Worm (Caenorhabditis elegans) whole organism, young adult: ENCODE results near the gene C16D9.9.
A peak's percentile ranks its signal among the peaks of the same experiment; 100 is the strongest.

Source experiments
- B0019.2 ChIP-seq: fragments of 200-800 bp; sonication (Bioruptor generic); conservative IDR thresholded peaks from 2 replicates; pipeline ENCODE4 v1.3.6; 2022; ENCODE audit warnings: missing genetic modification reagents, missing genetic modification characterization, missing compliant biosample characterization
- B0261.1 ChIP-seq: sonication (generic microtip); optimal IDR thresholded peaks from 2 replicates; lab custom pipeline; 2016; ENCODE audit warnings: mild to moderate bottlenecking, missing genetic modification characterization, moderate library complexity, missing compliant biosample characterization
- F49E8.2 ChIP-seq: sonication (generic microtip); optimal IDR thresholded peaks from 3 replicates; lab custom pipeline; 2017; ENCODE audit warnings: missing genetic modification characterization, mild to moderate bottlenecking, missing compliant biosample characterization, antibody characterized with exemption, moderate library complexity; ENCODE audit not compliant: insufficient read depth
- Y53G8AR.9 ChIP-seq: fragments of 200-800 bp; sonication (Bioruptor generic); conservative IDR thresholded peaks from 2 replicates; pipeline ENCODE4 v1.3.6; 2022; ENCODE audit warnings: missing genetic modification reagents, missing genetic modification characterization, missing compliant biosample characterization
- Y79H2A.3 ChIP-seq: fragments of 200-800 bp; sonication (Bioruptor generic); conservative IDR thresholded peaks from 2 replicates; pipeline ENCODE4 v1.3.6; 2022; ENCODE audit warnings: missing genetic modification reagents, missing genetic modification characterization, missing compliant biosample characterization
- ZK185.1 ChIP-seq: sonication (generic microtip); optimal IDR thresholded peaks from 2 replicates; lab custom pipeline; 2016; ENCODE audit warnings: mild to moderate bottlenecking, missing genetic modification characterization, missing compliant biosample characterization; ENCODE audit not compliant: poor library complexity, severe bottlenecking
- attf-3 ChIP-seq: fragments of 200-800 bp; sonication (Bioruptor generic); conservative IDR thresholded peaks from 2 replicates; pipeline ENCODE4 v1.3.6; 2022; ENCODE audit warnings: missing genetic modification reagents, missing genetic modification characterization, missing compliant biosample characterization
- attf-6 ChIP-seq: fragments of 200-800 bp; sonication (Bioruptor generic); IDR thresholded peaks from 2 replicates; pipeline ENCODE4 v1.3.6; 2022; ENCODE audit warnings: missing genetic modification reagents, missing genetic modification characterization, missing compliant biosample characterization
- bed-2 ChIP-seq: fragments of 200-800 bp; sonication (Bioruptor generic); IDR thresholded peaks from 2 replicates; pipeline ENCODE4 v1.3.6; 2022; ENCODE audit warnings: missing genetic modification reagents, missing genetic modification characterization, missing compliant biosample characterization
- cebp-1 ChIP-seq, 2 experiments: fragments of 200-800 bp in 1 of 2; sonication (Bioruptor generic) in 1 of 2; sonication (generic microtip) in 1 of 2; IDR thresholded peaks in 1 of 2; optimal IDR thresholded peaks in 1 of 2; 2 replicates each; pipeline versions ENCODE4 v1.3.6 to Lab custom; 2017 to 2022; ENCODE audit warnings: missing compliant biosample characterization in 2 of 2, missing genetic modification characterization in 2 of 2, mild to moderate bottlenecking in 1 of 2, missing genetic modification reagents in 1 of 2, moderate library complexity in 1 of 2
- ceh-91 ChIP-seq: fragments of 200-800 bp; sonication (Bioruptor generic); IDR thresholded peaks from 2 replicates; pipeline ENCODE4 v1.3.6; 2022; ENCODE audit warnings: missing genetic modification reagents, missing genetic modification characterization, missing compliant biosample characterization
- die-1 ChIP-seq: sonication (generic microtip); optimal IDR thresholded peaks from 2 replicates; lab custom pipeline; 2016; ENCODE audit warnings: missing genotype, mild to moderate bottlenecking, missing genetic modification characterization, missing compliant biosample characterization
- dox-1 ChIP-seq: fragments of 200-800 bp; sonication (Bioruptor generic); IDR thresholded peaks from 2 replicates; pipeline ENCODE4 v1.3.6; 2022; ENCODE audit warnings: missing genetic modification reagents, missing genetic modification characterization, missing compliant biosample characterization
- egl-44 ChIP-seq: fragments of 200-800 bp; sonication (Bioruptor generic); IDR thresholded peaks from 2 replicates; pipeline ENCODE4 v1.3.6; 2022; ENCODE audit warnings: missing genetic modification reagents, missing genetic modification characterization, missing compliant biosample characterization
- fkh-3 ChIP-seq: sonication (generic microtip); optimal IDR thresholded peaks from 2 replicates; lab custom pipeline; 2016; ENCODE audit warnings: mild to moderate bottlenecking, missing genetic modification characterization, missing compliant biosample characterization
- him-1 ChIP-seq: sonication (generic microtip); optimal IDR thresholded peaks from 2 replicates; lab custom pipeline; 2016; ENCODE audit warnings: missing genotype, missing genetic modification reagents, missing genetic modification characterization, missing compliant biosample characterization
- hlh-26 ChIP-seq: fragments of 200-800 bp; sonication (Bioruptor generic); conservative IDR thresholded peaks from 2 replicates; pipeline ENCODE4 v1.3.6; 2022; ENCODE audit warnings: missing genetic modification reagents, missing genetic modification characterization, missing compliant biosample characterization
- hmg-1.2 ChIP-seq: fragments of 200-800 bp; sonication (Bioruptor generic); IDR thresholded peaks from 2 replicates; pipeline ENCODE4 v1.3.6; 2022; ENCODE audit warnings: missing genetic modification reagents, missing genetic modification characterization, missing compliant biosample characterization
- lin-26 ChIP-seq: fragments of 200-800 bp; sonication (Bioruptor generic); IDR thresholded peaks from 2 replicates; pipeline ENCODE4 v1.3.6; 2022; ENCODE audit warnings: missing genetic modification reagents, missing genetic modification characterization, missing compliant biosample characterization
- lir-1 ChIP-seq: fragments of 200-800 bp; sonication (Bioruptor generic); conservative IDR thresholded peaks from 2 replicates; pipeline ENCODE4 v1.3.6; 2022; ENCODE audit warnings: missing genetic modification reagents, missing genetic modification characterization, missing compliant biosample characterization
- lsl-1 ChIP-seq: fragments of 200-800 bp; sonication (Bioruptor generic); optimal IDR thresholded peaks from 2 replicates; lab custom pipeline; 2018; ENCODE audit warnings: mild to moderate bottlenecking, missing genetic modification characterization, moderate library complexity, missing compliant biosample characterization
- madf-10 ChIP-seq: sonication (generic microtip); optimal IDR thresholded peaks from 2 replicates; lab custom pipeline; 2016; ENCODE audit warnings: mild to moderate bottlenecking, missing genetic modification characterization, missing compliant biosample characterization
- madf-6 ChIP-seq: fragments of 200-800 bp; sonication (Bioruptor generic); IDR thresholded peaks from 2 replicates; pipeline ENCODE4 v1.3.6; 2022; ENCODE audit warnings: missing genetic modification reagents, missing genetic modification characterization, missing compliant biosample characterization
- madf-8 ChIP-seq: fragments of 200-800 bp; sonication (Bioruptor generic); conservative IDR thresholded peaks from 2 replicates; pipeline ENCODE4 v1.3.6; 2022; ENCODE audit warnings: missing genetic modification reagents, missing genetic modification characterization, missing compliant biosample characterization
- mcd-1 ChIP-seq: fragments of 200-800 bp; sonication (Bioruptor generic); IDR thresholded peaks from 2 replicates; pipeline ENCODE4 v1.3.6; 2022; ENCODE audit warnings: missing genetic modification reagents, missing genetic modification characterization, missing compliant biosample characterization
- mes-4 ChIP-seq: sonication (generic microtip); optimal IDR thresholded peaks from 2 replicates; lab custom pipeline; 2016; ENCODE audit warnings: missing genotype, missing genetic modification characterization, missing compliant biosample characterization
- nfya-1 ChIP-seq: sonication (generic microtip); optimal IDR thresholded peaks from 2 replicates; lab custom pipeline; 2017; ENCODE audit warnings: antibody characterized with exemption, missing compliant biosample characterization, missing genetic modification characterization, borderline replicate concordance; ENCODE audit not compliant: insufficient read depth
- nfya-2 ChIP-seq: fragments of 200-800 bp; sonication (Bioruptor generic); IDR thresholded peaks from 2 replicates; pipeline ENCODE4 v1.3.6; 2022; ENCODE audit warnings: missing genetic modification reagents, missing genetic modification characterization, missing compliant biosample characterization
- nfyb-1 ChIP-seq: fragments of 200-800 bp; sonication (Bioruptor generic); IDR thresholded peaks from 2 replicates; pipeline ENCODE4 v1.3.6; 2022; ENCODE audit warnings: missing genetic modification reagents, missing genetic modification characterization, missing compliant biosample characterization
- nhr-27 ChIP-seq: fragments of 200-800 bp; sonication (Bioruptor generic); optimal IDR thresholded peaks from 2 replicates; lab custom pipeline; 2018; ENCODE audit warnings: mild to moderate bottlenecking, missing genetic modification characterization, moderate library complexity, missing compliant biosample characterization
- nhr-80 ChIP-seq: sonication (generic microtip); optimal IDR thresholded peaks from 2 replicates; lab custom pipeline; 2016; ENCODE audit warnings: missing genetic modification characterization, missing compliant biosample characterization
- pbrm-1 ChIP-seq: fragments of 200-800 bp; sonication (Bioruptor generic); IDR thresholded peaks from 2 replicates; pipeline ENCODE4 v1.3.6; 2022; ENCODE audit warnings: missing genetic modification reagents, missing genetic modification characterization, missing compliant biosample characterization
- rcor-1 ChIP-seq: fragments of 200-800 bp; sonication (Bioruptor generic); IDR thresholded peaks from 2 replicates; pipeline ENCODE4 v1.3.6; 2022; ENCODE audit warnings: missing genetic modification reagents, missing genetic modification characterization, missing compliant biosample characterization
- repo-1 ChIP-seq: sonication (generic microtip); optimal IDR thresholded peaks from 2 replicates; lab custom pipeline; 2017; ENCODE audit warnings: mild to moderate bottlenecking, missing genetic modification characterization, missing compliant biosample characterization
- sdz-38 ChIP-seq: sonication (generic microtip); optimal IDR thresholded peaks from 2 replicates; lab custom pipeline; 2016; ENCODE audit warnings: missing genotype, missing genetic modification characterization, missing compliant biosample characterization
- snpc-1.1 ChIP-seq: sonication (generic microtip); optimal IDR thresholded peaks from 2 replicates; lab custom pipeline; 2017; ENCODE audit warnings: missing genetic modification characterization, mild to moderate bottlenecking, missing compliant biosample characterization, antibody characterized with exemption, moderate library complexity, missing genotype, missing genetic modification reagents; ENCODE audit not compliant: insufficient read depth
- snpc-4 ChIP-seq, 5 experiments: fragments of 150-350 bp in 1 of 5; sonication (generic microtip) in 4 of 5; optimal IDR thresholded peaks; 2 replicates each; lab custom pipeline; 2014 to 2018; ENCODE audit warnings: missing genetic modification characterization in 5 of 5, missing biosample characterization in 3 of 5, antibody characterized with exemption in 2 of 5, mild to moderate bottlenecking in 2 of 5, missing compliant biosample characterization in 2 of 5, missing genotype in 2 of 5, moderate library complexity in 2 of 5, missing genetic modification reagents in 1 of 5
- tbp1 ChIP-seq: fragments of 200-800 bp; sonication (Bioruptor generic); optimal IDR thresholded peaks from 2 replicates; lab custom pipeline; 2018; ENCODE audit warnings: mild to moderate bottlenecking, missing genetic modification characterization, missing compliant biosample characterization
- tlf-1 ChIP-seq: fragments of 200-800 bp; sonication (Bioruptor generic); optimal IDR thresholded peaks from 2 replicates; lab custom pipeline; 2018; ENCODE audit warnings: mild to moderate bottlenecking, missing genetic modification characterization, missing compliant biosample characterization
- unc-130 ChIP-seq: sonication (generic microtip); optimal IDR thresholded peaks from 2 replicates; lab custom pipeline; 2016; ENCODE audit warnings: missing genetic modification reagents, missing genetic modification characterization, missing compliant biosample characterization
- xnd-1 ChIP-seq: sonication (generic microtip); optimal IDR thresholded peaks from 2 replicates; lab custom pipeline; 2016; ENCODE audit warnings: missing genotype, missing genetic modification reagents, missing genetic modification characterization, missing compliant biosample characterization
- ztf-18 ChIP-seq: sonication (generic microtip); optimal IDR thresholded peaks from 2 replicates; lab custom pipeline; 2016; ENCODE audit warnings: missing genotype, mild to moderate bottlenecking, missing genetic modification characterization, missing compliant biosample characterization
- ztf-25 ChIP-seq: fragments of 200-800 bp; sonication (Bioruptor generic); IDR thresholded peaks from 2 replicates; pipeline ENCODE4 v1.3.6; 2022; ENCODE audit warnings: missing genetic modification reagents, missing genetic modification characterization, missing compliant biosample characterization
- ztf-3 ChIP-seq: fragments of 200-800 bp; sonication (Bioruptor generic); optimal IDR thresholded peaks from 2 replicates; lab custom pipeline; 2018; ENCODE audit warnings: mild to moderate bottlenecking, missing genetic modification characterization, missing compliant biosample characterization

C16D9.9 gene

DNA sequence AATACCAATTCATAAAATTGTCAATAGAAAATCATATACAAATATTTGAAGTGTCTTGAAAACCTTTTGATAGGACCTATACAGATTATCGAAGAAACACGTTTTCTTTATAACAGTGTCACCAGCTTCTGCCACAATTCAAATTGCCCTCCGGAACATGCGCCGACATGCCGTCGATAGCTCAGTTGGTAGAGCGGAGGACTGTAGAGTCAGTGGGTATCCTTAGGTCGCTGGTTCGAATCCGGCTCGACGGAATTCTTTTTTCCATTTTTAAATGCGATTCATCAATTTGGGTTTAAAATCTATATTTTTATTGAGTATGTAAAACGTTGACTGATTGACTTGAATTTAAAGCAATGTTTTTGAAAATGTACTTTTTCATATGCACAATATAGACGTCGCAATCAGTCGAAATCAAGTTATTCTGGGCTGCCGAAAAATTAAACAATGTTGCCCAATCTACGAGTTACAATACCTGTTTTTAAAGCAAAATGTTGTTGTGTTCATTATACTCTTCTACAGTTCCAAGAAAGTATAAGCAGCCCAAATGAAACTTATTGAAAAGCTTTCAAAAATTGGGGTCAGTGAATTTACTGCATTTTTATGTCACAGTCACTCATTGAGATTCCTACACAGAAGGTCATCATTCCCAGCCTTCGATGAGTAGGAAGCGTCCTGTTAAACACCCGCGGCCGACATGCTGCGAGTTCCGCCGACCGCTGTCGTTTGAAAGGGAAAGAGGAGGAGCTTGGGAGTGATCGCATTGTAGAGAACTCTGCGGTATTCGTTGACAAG, 16.5 kb upstream of the C16D9.9 start:
- TF ChIP-seq mcd-1 (peak; percentile 75), unc-130 (peak; percentile 72), egl-44 (GFP tag; lab: Robert Waterston, UW) (0 out of 2 replicates have a peak, but pooled peaks have one; percentile 34), tbp1 (GFP tag; lab: Kevin White, UChicago) (peak; percentile 88), snpc-4 (GFP tag; optimal IDR thresholded peaks at IDR 0.05; lab: Kevin White, UChicago) (peak; percentile 99), snpc-4 (tag; optimal IDR thresholded peaks at IDR 0.05; lab: Kevin White, UChicago) (peak; percentile 97 to 100 (median 99)), B0261.1 (tag; lab: Kevin White, UChicago) (peak; percentile 69), xnd-1 (tag; lab: Kevin White, UChicago) (peak; percentile 68), tlf-1 (GFP tag; lab: Kevin White, UChicago) (peak; percentile 71), ceh-91 (GFP tag; lab: Robert Waterston, UW) (0 out of 2 replicates have a peak, but pooled peaks have one; percentile 24), lin-26 (GFP tag; lab: Robert Waterston, UW) (no peak), attf-6 (GFP tag; lab: Robert Waterston, UW) (peak; percentile 94), ztf-25 (GFP tag; lab: Robert Waterston, UW) (no peak), sdz-38 (no peak), attf-3 (GFP tag; lab: Robert Waterston, UW) (0 out of 2 replicates have a peak, but pooled peaks have one; percentile 31), ztf-3 (GFP tag; lab: Kevin White, UChicago) (peak; percentile 46), madf-8 (GFP tag; lab: Robert Waterston, UW) (peak; percentile 53), mes-4 (peak; percentile 29), F49E8.2 (tag; lab: Kevin White, UChicago) (peak; percentile 96), nfya-1 (tag; lab: Kevin White, UChicago) (no peak), cebp-1 (GFP tag; IDR thresholded peaks at IDR 0.05; lab: Robert Waterston, UW) (no peak), cebp-1 (tag; optimal IDR thresholded peaks at IDR 0.05; lab: Kevin White, UChicago) (peak; percentile 25), bed-2 (GFP tag; lab: Robert Waterston, UW) (no peak), ztf-18 (tag; lab: Kevin White, UChicago) (peak; percentile 61), madf-10 (tag; lab: Kevin White, UChicago) (peak; percentile 39), repo-1 (tag; lab: Kevin White, UChicago) (peak; percentile 79), Y53G8AR.9 (GFP tag; lab: Robert Waterston, UW) (peak; percentile 82), rcor-1 (GFP tag; lab: Robert Waterston, UW) (peak; percentile 90), him-1 (peak; percentile 97), hlh-26 (GFP tag; lab: Robert Waterston, UW) (no peak), nfya-2 (0 out of 2 replicates have a peak, but pooled peaks have one; percentile 31), snpc-1.1 (tag; lab: Kevin White, UChicago) (peak; percentile 99), B0019.2 (GFP tag; lab: Robert Waterston, UW) (no peak), dox-1 (peak; percentile 84; the same call in 1 of the 2 replicates), pbrm-1 (GFP tag; lab: Robert Waterston, UW) (peak; percentile 98), ZK185.1 (peak; percentile 39), lsl-1 (GFP tag; lab: Kevin White, UChicago) (peak; percentile 67), hmg-1.2 (GFP tag; lab: Robert Waterston, UW) (peak; percentile 90), nhr-27 (tag; lab: Kevin White, UChicago) (no peak), nhr-80 (peak; percentile 16), nfyb-1 (GFP tag; lab: Robert Waterston, UW) (peak; percentile 64; the same call in 1 of the 2 replicates), lir-1 (GFP tag; lab: Robert Waterston, UW) (0 out of 2 replicates have a peak, but pooled peaks have one; percentile 14), madf-6 (GFP tag; lab: Robert Waterston, UW) (peak; percentile 89), die-1 (tag; lab: Kevin White, UChicago) (peak; percentile 49), Y79H2A.3 (GFP tag; lab: Robert Waterston, UW) (no peak), fkh-3 (tag; lab: Kevin White, UChicago) (no peak)
